Fruit fly (Drosophila melanogaster) ovary, adult (tissue): ENCODE data around the gene car.

Experiments
- CG17801 ChIP-seq: fragments of 200-800 bp; optimal IDR thresholded peaks from 2 replicates; lab custom pipeline; 2019; ENCODE audit warnings: missing biosample characterization, mild to moderate bottlenecking, missing genetic modification characterization, moderate library complexity; ENCODE audit not compliant: partially characterized antibody

Gene car

dm6 chrX:19604997-19605396, 39.2 kb downstream of the car start, which contains the start of gene CG14207:
TSS of gene CG14207 (plus strand) at chrX:19605199.
- TF ChIP-seq CG17801 (GFP tag; lab: Kevin White, UChicago): no peak

DNA sequence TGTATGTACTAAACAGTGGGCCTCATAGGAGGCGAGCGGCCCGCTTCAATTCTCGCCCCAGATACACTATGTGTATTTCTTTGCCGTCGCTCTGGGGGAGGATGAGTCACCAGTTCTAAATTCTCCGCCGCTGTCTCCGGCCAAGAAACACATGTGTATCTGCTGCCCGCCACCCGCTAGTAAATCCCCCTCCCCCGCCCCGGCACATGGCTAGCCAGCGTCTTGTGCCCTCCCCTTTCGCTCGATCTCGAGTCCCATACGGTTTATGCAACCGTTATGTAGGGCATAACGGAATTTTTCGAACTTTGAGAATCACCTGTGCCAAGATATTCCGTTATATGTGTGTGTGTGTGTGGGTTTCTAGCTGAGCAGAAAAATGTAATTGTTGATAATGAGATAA, 40.1 kb downstream of the car start:
- no peak for TF ChIP-seq CG17801 (GFP tag; lab: Kevin White, UChicago)

DNA sequence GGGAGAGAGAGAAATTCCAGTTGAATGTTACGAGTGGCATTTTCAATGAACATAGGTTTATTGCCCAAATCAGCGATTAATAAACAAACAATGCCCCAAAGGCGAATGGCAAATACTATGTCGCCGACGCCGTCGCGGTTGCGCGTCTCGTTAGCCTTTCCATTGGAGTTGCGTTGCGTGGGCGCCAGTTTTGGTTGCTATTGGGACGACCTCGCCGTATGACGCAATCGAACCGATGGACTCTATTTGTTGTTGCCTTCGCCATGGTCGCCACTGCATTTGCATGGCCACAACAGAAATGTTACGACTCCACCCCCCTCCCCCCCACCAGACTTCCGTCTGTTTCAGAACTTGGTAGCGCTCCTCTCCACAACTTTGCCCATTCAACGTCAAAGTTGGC, 40.7 kb downstream of the car start:
- TF ChIP-seq CG17801 (GFP tag; lab: Kevin White, UChicago): no peak

dm6 chrX:19606971-19607370, 41.2 kb downstream of the car start:
- TF ChIP-seq CG17801 (GFP tag; lab: Kevin White, UChicago): no peak

DNA sequence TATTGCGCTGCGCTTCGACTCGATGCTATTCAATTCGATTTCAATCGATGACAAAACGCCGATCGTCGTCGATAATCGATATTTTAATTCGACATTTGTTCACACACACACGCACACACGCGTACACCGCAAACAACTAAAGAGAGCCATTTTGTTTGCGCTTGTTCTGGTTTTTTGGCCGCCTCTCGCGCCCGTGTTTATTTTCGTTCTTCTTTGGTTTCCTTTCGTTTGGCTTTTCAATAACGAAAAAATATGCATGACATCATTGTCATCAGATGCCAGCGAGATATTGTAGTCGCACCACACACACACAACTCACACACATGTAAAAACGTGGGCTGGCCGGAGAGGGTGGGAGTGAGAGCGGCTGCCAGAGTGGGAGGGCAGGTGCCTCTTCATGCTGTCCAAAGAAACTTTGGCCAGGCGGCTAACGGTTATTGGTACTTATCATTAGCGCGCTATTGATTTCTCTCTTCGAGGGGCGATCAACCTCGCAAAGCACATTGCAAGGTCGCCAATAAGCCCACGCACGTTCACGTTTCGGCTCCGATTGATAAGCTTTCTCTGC, 42.3 kb downstream of the car start:
- no peak for TF ChIP-seq CG17801 (GFP tag; lab: Kevin White, UChicago)

dm6 chrX:19611226-19611625, 45.4 kb downstream of the car start, which contains the start of the genes Shawn and Tyler:
TSS of gene Shawn (plus strand) at chrX:19611526.
TSS of gene Tyler (plus strand) at chrX:19611526.
- TF ChIP-seq CG17801 (GFP tag; lab: Kevin White, UChicago): no peak

DNA sequence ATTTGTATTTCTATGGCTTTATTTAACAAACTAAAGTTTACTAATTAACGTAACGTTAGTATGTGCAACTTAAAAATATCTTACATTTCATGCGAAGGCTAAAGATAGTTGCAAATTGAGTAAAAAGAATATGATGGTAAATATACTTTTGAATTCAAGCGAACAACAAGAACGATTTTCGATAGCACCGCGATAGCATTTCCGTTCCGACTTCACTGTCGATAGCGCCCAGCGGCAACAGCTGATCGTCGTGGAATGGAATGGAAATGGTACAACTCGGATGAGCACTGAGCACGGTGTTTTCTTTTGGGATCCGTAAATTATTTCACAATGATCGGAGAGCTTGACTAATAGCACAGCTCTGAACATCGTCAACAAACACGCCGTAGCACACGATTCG, 47.7 kb downstream of the car start:
- TF ChIP-seq CG17801 (GFP tag; lab: Kevin White, UChicago): peak; percentile 85

DNA sequence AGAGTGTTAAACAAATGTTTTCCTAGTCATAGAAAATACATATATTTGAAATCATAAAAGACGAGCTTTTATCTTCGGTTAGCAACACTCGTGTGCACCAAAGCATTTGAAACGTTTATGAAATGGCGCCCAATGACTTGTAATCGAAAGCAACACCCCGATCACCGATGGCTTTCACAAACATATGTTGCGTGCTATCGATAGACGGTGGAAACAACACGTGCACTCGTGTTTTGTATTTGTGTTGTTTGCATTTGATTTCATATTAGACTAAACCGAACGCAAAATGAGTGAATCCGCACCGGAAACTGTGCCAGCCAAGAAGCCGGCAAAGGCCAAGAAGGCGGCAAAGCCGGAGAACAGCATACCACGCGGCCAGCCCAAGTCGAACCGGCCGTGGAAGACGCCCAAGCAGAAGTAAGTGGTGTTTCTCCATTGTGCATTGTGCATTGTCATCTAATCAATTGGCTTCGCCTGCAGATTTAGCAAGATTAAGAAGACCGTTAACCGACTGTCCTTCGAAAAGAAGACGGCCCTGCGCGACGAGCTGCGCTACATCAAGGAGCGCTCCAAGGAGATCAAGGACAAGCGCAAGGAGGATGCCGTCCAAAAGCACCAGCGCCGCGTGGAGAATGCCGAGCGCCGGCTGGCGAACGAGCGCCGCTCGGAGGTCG, 50.3 kb downstream of the car start, which contains the start of gene CG14210:
TSS of gene CG14210 (plus strand) at position 207 of the 674 bp plus-strand sequence.
- TF ChIP-seq CG17801 (GFP tag; lab: Kevin White, UChicago): no peak

DNA sequence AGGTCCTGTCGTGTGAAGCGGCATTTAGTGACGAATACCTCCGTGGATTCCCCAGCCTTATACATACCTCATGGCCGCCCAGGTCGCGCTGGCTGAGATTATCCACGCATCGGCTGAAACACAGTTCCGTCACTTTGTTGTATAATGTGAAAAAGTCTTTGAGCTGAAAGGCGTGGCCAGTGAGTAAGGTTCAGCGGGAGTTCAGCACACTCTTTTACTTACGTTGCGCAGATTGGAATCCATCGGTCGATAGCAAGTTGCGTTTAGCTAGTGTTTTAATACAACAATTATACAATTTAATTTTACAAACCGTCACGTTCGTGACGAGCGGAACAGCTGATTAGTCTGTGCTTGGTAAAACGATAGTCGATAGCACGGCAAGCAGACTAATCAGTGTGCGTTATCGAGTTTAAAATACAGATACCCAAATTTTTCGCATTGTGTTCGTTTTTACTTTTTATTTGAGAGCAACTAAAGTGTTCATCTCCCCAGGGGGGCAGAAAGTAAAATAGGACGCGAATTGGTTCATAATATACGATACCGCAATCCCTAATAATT, 52.4 kb downstream of the car start, which contains the start of the genes Pstk and Tim9b:
TSS of gene Pstk (minus strand) at position 355 of the 558 bp plus-strand sequence.
TSS of gene Tim9b (minus strand) at position 355 of the 558 bp plus-strand sequence.
- no peak for TF ChIP-seq CG17801 (GFP tag; lab: Kevin White, UChicago)
